Worm (Caenorhabditis elegans): ENCODE data around the gene F48G7.5.

ce11 chrV:574639-575038 lies 48.1 kb downstream of the F48G7.5 start, which contains the start of gene C14C6.13:
- TF ChIP-seq W03F9.2 (tag; optimal IDR thresholded peaks at IDR 0.05) (no peak), him-1 (tag; optimal IDR thresholded peaks at IDR 0.05) (no peak)
